Fruit fly (Drosophila melanogaster) whole organism, pupa: ENCODE measurements around the gene CG14535.

Experiments used
- CG10348 ChIP-seq: fragments of 200-800 bp; sonication (Bioruptor generic); IDR thresholded peaks from 2 replicates; pipeline ENCODE4 v1.3.6; 2022; ENCODE audit warnings: missing biosample characterization, missing genetic modification characterization
- CG12605 ChIP-seq: fragments of 200-800 bp; sonication (Bioruptor generic); IDR thresholded peaks from 2 replicates; pipeline ENCODE4 v1.3.6; 2022; ENCODE audit warnings: missing biosample characterization, missing genetic modification characterization
- CG13204 ChIP-seq: fragments of 200-800 bp; sonication (Bioruptor generic); optimal IDR thresholded peaks from 2 replicates; lab custom pipeline; 2018; ENCODE audit warnings: missing biosample characterization, mild to moderate bottlenecking, missing genetic modification characterization, moderate library complexity
- CG14655 ChIP-seq: fragments of 200-800 bp; sonication (Bioruptor generic); optimal IDR thresholded peaks from 3 replicates; lab custom pipeline; 2017; ENCODE audit warnings: mild to moderate bottlenecking, missing biosample characterization, missing genetic modification reagents, missing genetic modification characterization
- CG15710 ChIP-seq: fragments of 200-800 bp; sonication (Bioruptor generic); optimal IDR thresholded peaks from 2 replicates; lab custom pipeline; 2018; ENCODE audit warnings: missing biosample characterization, mild to moderate bottlenecking, missing genetic modification characterization, moderate library complexity
- CG17806 ChIP-seq: fragments of 200-800 bp; sonication (Bioruptor generic); optimal IDR thresholded peaks from 2 replicates; lab custom pipeline; 2018; ENCODE audit warnings: missing biosample characterization, mild to moderate bottlenecking, missing genetic modification characterization, moderate library complexity
- CG32121 ChIP-seq: fragments of 200-800 bp; sonication (Bioruptor generic); IDR thresholded peaks from 2 replicates; pipeline ENCODE4 v1.3.6; 2022; ENCODE audit warnings: missing biosample characterization, missing genetic modification characterization
- CG34367 ChIP-seq: fragments of 200-800 bp; sonication (Bioruptor generic); optimal IDR thresholded peaks from 2 replicates; lab custom pipeline; 2018; ENCODE audit warnings: missing biosample characterization, mild to moderate bottlenecking, missing genetic modification characterization
- CG4496 ChIP-seq: fragments of 200-800 bp; sonication (Bioruptor generic); IDR thresholded peaks from 3 replicates; pipeline ENCODE4 v1.3.6; 2022; ENCODE audit warnings: missing biosample characterization, missing genetic modification characterization
- CG8159 ChIP-seq: fragments of 200-800 bp; sonication (Bioruptor generic); optimal IDR thresholded peaks from 3 replicates; lab custom pipeline; 2018; ENCODE audit warnings: missing biosample characterization, mild to moderate bottlenecking, missing genetic modification characterization, moderate library complexity
- CG8301 ChIP-seq: fragments of 200-800 bp; sonication (Bioruptor generic); optimal IDR thresholded peaks from 2 replicates; lab custom pipeline; 2018; ENCODE audit warnings: missing biosample characterization, mild to moderate bottlenecking, missing genetic modification characterization
- CG9948 ChIP-seq: fragments of 200-800 bp; sonication (Bioruptor generic); optimal IDR thresholded peaks from 2 replicates; lab custom pipeline; 2018; ENCODE audit warnings: missing biosample characterization, mild to moderate bottlenecking, missing genetic modification characterization, moderate library complexity
- D1 ChIP-seq: fragments of 200-800 bp; sonication (Bioruptor generic); optimal IDR thresholded peaks from 2 replicates; lab custom pipeline; 2018; ENCODE audit warnings: missing biosample characterization, mild to moderate bottlenecking, missing genetic modification characterization, moderate library complexity
- EcR ChIP-seq: fragments of 200-800 bp; sonication (Bioruptor generic); optimal IDR thresholded peaks from 3 replicates; lab custom pipeline; 2019; ENCODE audit warnings: missing biosample characterization, missing genetic modification characterization, mild to moderate bottlenecking, moderate library complexity, missing genetic modification reagents
- Ets98B ChIP-seq: fragments of 200-800 bp; sonication (Bioruptor generic); IDR thresholded peaks from 2 replicates; pipeline ENCODE4 v1.3.6; 2022; ENCODE audit warnings: missing biosample characterization, missing genetic modification characterization
- Pif1A ChIP-seq: fragments of 200-800 bp; sonication (Bioruptor generic); optimal IDR thresholded peaks from 3 replicates; lab custom pipeline; 2016; ENCODE audit warnings: missing biosample characterization, missing genetic modification characterization
- Pif1B ChIP-seq: fragments of 200-800 bp; sonication (Bioruptor generic); optimal IDR thresholded peaks from 3 replicates; lab custom pipeline; 2016; ENCODE audit warnings: missing biosample characterization, missing genetic modification characterization
- Snoo ChIP-seq: fragments of 200-800 bp; sonication (Bioruptor generic); optimal IDR thresholded peaks from 3 replicates; lab custom pipeline; 2017; ENCODE audit warnings: missing biosample characterization, mild to moderate bottlenecking, missing genetic modification characterization, inconsistent platforms
- fd96Ca ChIP-seq: fragments of 200-800 bp; sonication (Bioruptor generic); IDR thresholded peaks from 3 replicates; pipeline ENCODE4 v1.3.6; 2022; ENCODE audit warnings: missing biosample characterization, missing genetic modification characterization
- gl ChIP-seq: fragments of 200-800 bp; sonication (Bioruptor generic); optimal IDR thresholded peaks from 2 replicates; lab custom pipeline; 2018; ENCODE audit warnings: missing biosample characterization, mild to moderate bottlenecking, missing genetic modification characterization
- rn ChIP-seq: fragments of 200-800 bp; sonication (Bioruptor generic); IDR thresholded peaks from 2 replicates; pipeline ENCODE4 v1.3.6; 2022; ENCODE audit warnings: missing biosample characterization, missing genetic modification characterization

The CG14535 gene

dm6 chr2L:7811249-7812002, 43.8 kb downstream of the CG14535 start, which contains the start of gene LanB1:
LanB1 (plus strand) TSS chr2L:7811438.
- TF ChIP-seq CG15710 (tag; lab: Kevin White, UChicago) = no peak
- TF ChIP-seq CG4496 (GFP tag; lab: Robert Waterston, UW) = peak; percentile 28; the same call in 1 of the 3 replicates
- peak; percentile 3 for TF ChIP-seq CG13204 (GFP tag; lab: Kevin White, UChicago)
- TF ChIP-seq CG12605 (GFP tag; lab: Robert Waterston, UW) = peak; percentile 48; the same call in 1 of the 2 replicates
- TF ChIP-seq EcR (GFP tag; lab: Kevin White, UChicago) = peak; percentile 0
- TF ChIP-seq CG10348 (GFP tag; lab: Robert Waterston, UW) = no peak
- TF ChIP-seq CG32121 (GFP tag; lab: Robert Waterston, UW) = peak; percentile 28; the same call in 1 of the 2 replicates
- TF ChIP-seq Ets98B = no peak; the same call in 1 of the 2 replicates
- TF ChIP-seq CG8301 (tag; lab: Kevin White, UChicago) = peak; percentile 7

dm6 chr2L:7810519-7810918, 44.8 kb downstream of the CG14535 start, which contains the start of gene Cdc14:
Cdc14 (minus strand) TSS chr2L:7810703.
- peak; percentile 17 for TF ChIP-seq EcR (GFP tag; lab: Kevin White, UChicago)
- peak; percentile 16 for TF ChIP-seq Pif1B
- no peak for TF ChIP-seq Pif1A (GFP tag; lab: Kevin White, UChicago)
- TF ChIP-seq Ets98B = peak; percentile 18; the same call in 1 of the 2 replicates
- no peak for TF ChIP-seq CG32121 (GFP tag; lab: Robert Waterston, UW)
- TF ChIP-seq CG9948 (tag; lab: Kevin White, UChicago) = no peak
- no peak for TF ChIP-seq CG4496 (GFP tag; lab: Robert Waterston, UW)
- TF ChIP-seq, all 21 proteins: peak for 3

- TF ChIP-seq Snoo = no peak
- peak; percentile 63 for TF ChIP-seq CG13204 (GFP tag; lab: Kevin White, UChicago)
- TF ChIP-seq Pif1B = peak; percentile 5
- no peak for TF ChIP-seq gl (tag; lab: Kevin White, UChicago)
- TF ChIP-seq Ets98B = peak; percentile 79
- TF ChIP-seq CG32121 (GFP tag; lab: Robert Waterston, UW) = peak; percentile 65
- no peak for TF ChIP-seq CG8159 (tag; lab: Kevin White, UChicago)
- TF ChIP-seq CG12605 (GFP tag; lab: Robert Waterston, UW) = peak; percentile 69; the same call in 1 of the 2 replicates
- peak; percentile 11; the same call in 1 of the 3 replicates for TF ChIP-seq CG4496 (GFP tag; lab: Robert Waterston, UW)
- peak; percentile 75 for TF ChIP-seq EcR (GFP tag; lab: Kevin White, UChicago)
Observed at dm6 chr2L:7809699-7810088, 45.6 kb downstream of the CG14535 start.

- TF ChIP-seq Snoo = no peak
- TF ChIP-seq gl (tag; lab: Kevin White, UChicago) = peak; percentile 21
Observed at dm6 chr2L:7808886-7809698, 46.2 kb downstream of the CG14535 start.

dm6 chr2L:7807563-7807962, 47.7 kb downstream of the CG14535 start:
- TF ChIP-seq fd96Ca (GFP tag; lab: Robert Waterston, UW) (no peak), CG10348 (GFP tag; lab: Robert Waterston, UW) (no peak), CG34367 (tag; lab: Kevin White, UChicago) (no peak), D1 (tag; lab: Kevin White, UChicago) (no peak), CG8159 (tag; lab: Kevin White, UChicago) (no peak), rn (GFP tag; lab: Robert Waterston, UW) (no peak), CG12605 (GFP tag; lab: Robert Waterston, UW) (no peak), CG4496 (GFP tag; lab: Robert Waterston, UW) (no peak), Pif1B (no peak), CG14655 (GFP tag; lab: Kevin White, UChicago) (no peak), Ets98B (no peak), EcR (GFP tag; lab: Kevin White, UChicago) (no peak), CG17806 (tag; lab: Kevin White, UChicago) (no peak), Snoo (no peak), CG32121 (GFP tag; lab: Robert Waterston, UW) (no peak), gl (tag; lab: Kevin White, UChicago) (no peak), Pif1A (GFP tag; lab: Kevin White, UChicago) (no peak)

- TF ChIP-seq CG12605 (GFP tag; lab: Robert Waterston, UW) (peak; percentile 55), Pif1B (peak; percentile 84), CG8301 (tag; lab: Kevin White, UChicago) (peak; percentile 87), CG15710 (tag; lab: Kevin White, UChicago) (peak; percentile 88), CG8159 (tag; lab: Kevin White, UChicago) (peak; percentile 88), CG14655 (GFP tag; lab: Kevin White, UChicago) (peak; percentile 87), CG9948 (tag; lab: Kevin White, UChicago) (peak; percentile 82), gl (tag; lab: Kevin White, UChicago) (peak; percentile 73), CG10348 (GFP tag; lab: Robert Waterston, UW) (peak; percentile 52; the same call in 1 of the 2 replicates), EcR (GFP tag; lab: Kevin White, UChicago) (peak; percentile 56), rn (GFP tag; lab: Robert Waterston, UW) (no peak; the same call in 1 of the 2 replicates), Ets98B (peak; percentile 81), CG34367 (tag; lab: Kevin White, UChicago) (peak; percentile 84), Pif1A (GFP tag; lab: Kevin White, UChicago) (peak; percentile 88), D1 (tag; lab: Kevin White, UChicago) (no peak), CG4496 (GFP tag; lab: Robert Waterston, UW) (peak; percentile 87), CG32121 (GFP tag; lab: Robert Waterston, UW) (peak; percentile 78), CG17806 (tag; lab: Kevin White, UChicago) (peak; percentile 77), CG13204 (GFP tag; lab: Kevin White, UChicago) (no peak), Snoo (peak; percentile 84), fd96Ca (GFP tag; lab: Robert Waterston, UW) (peak; percentile 93)
Observed at dm6 chr2L:7799804-7800433, 55.4 kb downstream of the CG14535 start, which contains the start of the genes Herp and r2d2. Herp (minus strand) TSS chr2L:7800058. r2d2 (plus strand) TSS chr2L:7800147.
